Worm (Caenorhabditis elegans) whole organism, mixed stage, embryonic: Measurements from ENCODE around the gene gpa-1.

Experiments used
- ceh-83 ChIP-seq: fragments of 200-800 bp; sonication (Bioruptor generic); optimal IDR thresholded peaks from 2 replicates; lab custom pipeline; 2018; ENCODE audit warnings: mild to moderate bottlenecking, missing genetic modification characterization, missing compliant biosample characterization
- ces-1 ChIP-seq: fragments of 150-350 bp; optimal IDR thresholded peaks from 2 replicates; lab custom pipeline; 2014; ENCODE audit warnings: missing biosample characterization, missing genetic modification reagents, missing genetic modification characterization
- elt-3 ChIP-seq: fragments of 150-350 bp; optimal IDR thresholded peaks from 2 replicates; lab custom pipeline; 2014; ENCODE audit warnings: missing biosample characterization, missing genetic modification characterization
- flh-1 ChIP-seq: fragments of 200-800 bp; sonication (Bioruptor generic); optimal IDR thresholded peaks from 2 replicates; lab custom pipeline; 2018; ENCODE audit warnings: mild to moderate bottlenecking, missing genetic modification characterization, moderate library complexity, missing compliant biosample characterization
- nhr-2 ChIP-seq: fragments of 150-350 bp; optimal IDR thresholded peaks from 2 replicates; lab custom pipeline; 2014; ENCODE audit warnings: missing biosample characterization, missing genetic modification characterization
- nhr-28 ChIP-seq: fragments of 150-350 bp; optimal IDR thresholded peaks from 2 replicates; lab custom pipeline; 2014; ENCODE audit warnings: missing biosample characterization, missing genetic modification characterization
- sem-2 ChIP-seq: fragments of 200-800 bp; sonication (Bioruptor generic); optimal IDR thresholded peaks from 2 replicates; lab custom pipeline; 2018; ENCODE audit warnings: mild to moderate bottlenecking, missing genetic modification characterization, missing compliant biosample characterization
- sptf-1 ChIP-seq: sonication (generic microtip); optimal IDR thresholded peaks from 2 replicates; lab custom pipeline; 2017; ENCODE audit warnings: mild to moderate bottlenecking, missing genetic modification characterization, moderate library complexity, missing compliant biosample characterization

ce11 chrV:11141179-11141578 lies 36.3 kb downstream of the gpa-1 start, which contains the start of gene folt-1:
- TF ChIP-seq elt-3 (tag; lab: Kevin White, UChicago), result no peak
- TF ChIP-seq ceh-83, result no peak
- no peak for TF ChIP-seq flh-1
- no peak for TF ChIP-seq sptf-1 (tag; lab: Kevin White, UChicago)
- TF ChIP-seq ces-1 (GFP tag; lab: Kevin White, UChicago), result no peak
- no peak for TF ChIP-seq sem-2 (GFP tag; lab: Kevin White, UChicago)
- TF ChIP-seq nhr-28 (tag; lab: Kevin White, UChicago), result no peak
- TF ChIP-seq nhr-2 (tag; lab: Kevin White, UChicago), result no peak
